Fruit fly (Drosophila melanogaster) whole organism, adult: ENCODE measurements around the gene Mettl14.

Experiments used
- CG11617 ChIP-seq: fragments of 200-800 bp; sonication (Bioruptor generic); optimal IDR thresholded peaks from 2 replicates; lab custom pipeline; 2017; ENCODE audit warnings: mild to moderate bottlenecking, missing biosample characterization, missing genetic modification reagents, missing genetic modification characterization
- CG12768 ChIP-seq: fragments of 200-800 bp; sonication (Bioruptor generic); optimal IDR thresholded peaks from 2 replicates; lab custom pipeline; 2017; ENCODE audit warnings: missing biosample characterization, missing genetic modification characterization, mild to moderate bottlenecking, moderate library complexity, missing genetic modification reagents
- CG14711 ChIP-seq: fragments of 200-800 bp; sonication (Bioruptor generic); optimal IDR thresholded peaks from 2 replicates; lab custom pipeline; 2018; ENCODE audit warnings: missing biosample characterization, mild to moderate bottlenecking, missing genetic modification characterization, moderate library complexity
- CG1620 ChIP-seq: fragments of 200-800 bp; sonication (Bioruptor generic); optimal IDR thresholded peaks from 2 replicates; lab custom pipeline; 2016; ENCODE audit warnings: missing biosample characterization, missing genetic modification characterization
- CG33017 ChIP-seq: fragments of 200-800 bp; sonication (Bioruptor generic); optimal IDR thresholded peaks from 2 replicates; lab custom pipeline; 2018; ENCODE audit warnings: missing biosample characterization, mild to moderate bottlenecking, missing genetic modification characterization, moderate library complexity
- CG5204 ChIP-seq: fragments of 200-800 bp; sonication (Bioruptor generic); optimal IDR thresholded peaks from 2 replicates; lab custom pipeline; 2016; ENCODE audit warnings: missing biosample characterization, missing genetic modification characterization
- CG7045 ChIP-seq: fragments of 200-800 bp; sonication (Bioruptor generic); optimal IDR thresholded peaks from 2 replicates; lab custom pipeline; 2017; ENCODE audit warnings: missing biosample characterization, mild to moderate bottlenecking, missing genetic modification characterization
- CG7101 ChIP-seq: fragments of 200-800 bp; sonication (Bioruptor generic); optimal IDR thresholded peaks from 2 replicates; lab custom pipeline; 2018; ENCODE audit warnings: missing biosample characterization, mild to moderate bottlenecking, missing genetic modification characterization, moderate library complexity
- Clk ChIP-seq: fragments of 200-800 bp; sonication (Bioruptor generic); optimal IDR thresholded peaks from 2 replicates; lab custom pipeline; 2017; ENCODE audit warnings: missing biosample characterization, missing genetic modification characterization
- Crg-1 ChIP-seq: fragments of 200-800 bp; sonication (Bioruptor generic); optimal IDR thresholded peaks from 2 replicates; lab custom pipeline; 2016; ENCODE audit warnings: missing biosample characterization, missing genetic modification characterization
- Hr96 ChIP-seq: fragments of 200-800 bp; sonication (Bioruptor generic); optimal IDR thresholded peaks from 2 replicates; lab custom pipeline; 2016; ENCODE audit warnings: missing biosample characterization, missing genetic modification characterization
- Mnt ChIP-seq: fragments of 200-800 bp; sonication (Bioruptor generic); optimal IDR thresholded peaks from 2 replicates; lab custom pipeline; 2016; ENCODE audit warnings: missing biosample characterization, mild to moderate bottlenecking, missing genetic modification characterization
- bab1 ChIP-seq: fragments of 200-800 bp; sonication (Bioruptor generic); optimal IDR thresholded peaks from 3 replicates; lab custom pipeline; 2019; ENCODE audit warnings: missing biosample characterization, mild to moderate bottlenecking, missing genetic modification characterization, moderate library complexity
- cic ChIP-seq: fragments of 200-800 bp; sonication (Bioruptor generic); optimal IDR thresholded peaks from 2 replicates; lab custom pipeline; 2017; ENCODE audit warnings: missing biosample characterization, mild to moderate bottlenecking, missing genetic modification characterization, moderate library complexity
- cnc ChIP-seq, 2 experiments: fragments of >200 bp; optimal IDR thresholded peaks; 2 replicates each; lab custom pipeline; 2017
- kay ChIP-seq: fragments of 200-800 bp; sonication (Bioruptor generic); peaks from one replicate; lab custom pipeline; 2016; ENCODE audit warnings: missing biosample characterization, missing genetic modification characterization, borderline replicate concordance
- ovo ChIP-seq: fragments of 200-800 bp; sonication (Bioruptor generic); optimal IDR thresholded peaks from 2 replicates; lab custom pipeline; 2016; ENCODE audit warnings: missing biosample characterization, missing genetic modification characterization
- pad ChIP-seq: fragments of 200-800 bp; sonication (Bioruptor generic); optimal IDR thresholded peaks from 3 replicates; lab custom pipeline; 2017; ENCODE audit warnings: missing biosample characterization, missing genetic modification characterization, mild to moderate bottlenecking, moderate library complexity, missing genetic modification reagents
- tj ChIP-seq: fragments of 200-800 bp; sonication (Bioruptor generic); optimal IDR thresholded peaks from 3 replicates; lab custom pipeline; 2017; ENCODE audit warnings: missing biosample characterization, mild to moderate bottlenecking, missing genetic modification characterization, moderate library complexity
- toe ChIP-seq: fragments of 200-800 bp; sonication (Bioruptor generic); optimal IDR thresholded peaks from 2 replicates; lab custom pipeline; 2016; ENCODE audit warnings: missing biosample characterization, missing genetic modification characterization

Mettl14 gene

DNA sequence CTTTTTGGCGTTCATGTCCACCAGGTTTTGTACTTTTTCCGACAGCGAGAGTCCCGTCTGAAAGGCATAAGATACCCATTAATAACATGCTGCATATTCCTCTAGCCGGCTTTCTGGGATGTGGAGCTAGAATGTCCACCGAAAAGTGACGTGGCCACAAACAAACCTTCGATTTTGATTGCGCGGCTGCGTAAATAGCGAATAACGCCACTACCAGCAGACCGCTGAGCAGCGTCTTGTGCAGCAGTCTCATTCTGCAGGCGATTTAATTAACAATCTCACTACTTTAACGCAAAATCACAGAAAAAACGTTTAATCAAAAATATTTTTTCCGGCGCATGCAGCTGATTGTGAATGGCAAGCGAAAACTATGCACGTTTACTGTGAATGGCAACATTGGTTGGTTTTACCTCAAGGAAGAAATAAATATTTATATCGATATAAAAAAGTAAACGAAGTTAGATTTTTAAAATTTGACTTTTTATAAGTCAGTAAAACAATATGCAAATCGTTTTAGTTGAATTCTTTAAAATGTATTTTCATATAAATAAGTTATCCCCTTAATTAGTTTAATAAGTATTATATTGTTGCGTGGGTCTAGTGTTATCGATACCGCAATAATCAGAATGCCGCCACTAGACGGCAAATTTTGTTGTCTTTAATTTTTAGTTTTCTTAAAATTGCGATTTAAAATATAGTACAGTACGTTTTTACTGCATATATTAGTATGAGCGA, at the start of gene Mettl14, which contains the start of gene Ostgamma:
Gene Mettl14, plus strand, starts transcription at position 611 of the 735 bp plus-strand sequence.
Gene Ostgamma, minus strand, starts transcription at position 376 of the 735 bp plus-strand sequence.
- TF ChIP-seq bab1 (GFP tag; lab: Kevin White, UChicago): peak; percentile 41
- TF ChIP-seq CG7045 (GFP tag; lab: Kevin White, UChicago): no peak
- peak; percentile 39 for TF ChIP-seq CG7101 (tag; lab: Kevin White, UChicago)
- peak; percentile 20 for TF ChIP-seq CG11617 (GFP tag; lab: Kevin White, UChicago)
- no peak for TF ChIP-seq CG5204 (GFP tag; lab: Kevin White, UChicago)
- TF ChIP-seq CG1620 (GFP tag; lab: Kevin White, UChicago): no peak
- TF ChIP-seq Mnt: peak; percentile 40
- peak; percentile 64 for TF ChIP-seq CG14711 (tag; lab: Kevin White, UChicago)
- TF ChIP-seq cnc (optimal IDR thresholded peaks at IDR 0.05; lab: Kevin White, UChicago): no peak

DNA sequence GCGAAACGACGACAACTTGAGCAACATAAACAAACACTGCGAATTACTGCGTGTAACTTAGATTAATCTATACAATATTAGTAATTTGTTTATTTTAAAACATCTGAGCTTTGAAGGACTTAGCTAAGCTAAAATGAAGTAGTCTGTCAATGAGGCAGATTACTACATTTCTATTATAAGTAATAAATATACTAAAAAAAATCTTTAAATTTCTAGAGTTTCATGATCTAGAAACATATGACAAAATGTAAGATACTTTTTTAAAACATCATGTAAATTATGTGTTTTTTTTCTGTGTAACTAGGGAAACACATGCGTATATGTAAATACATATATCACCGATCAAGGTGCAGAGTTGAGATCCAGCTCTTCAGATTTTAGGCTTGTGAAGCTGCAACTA, 42.1 kb upstream of the Mettl14 start:
- no peak for TF ChIP-seq Crg-1 (GFP tag; lab: Kevin White, UChicago)
- no peak for TF ChIP-seq pad (GFP tag; lab: Kevin White, UChicago)
- no peak for TF ChIP-seq Mnt
- TF ChIP-seq CG11617 (GFP tag; lab: Kevin White, UChicago): no peak
- no peak for TF ChIP-seq CG5204 (GFP tag; lab: Kevin White, UChicago)
- no peak for TF ChIP-seq tj (GFP tag; lab: Kevin White, UChicago)
- TF ChIP-seq CG12768 (GFP tag; lab: Kevin White, UChicago): no peak
- TF ChIP-seq CG33017 (tag; lab: Kevin White, UChicago): no peak
- no peak for TF ChIP-seq cnc (optimal IDR thresholded peaks at IDR 0.05; lab: Kevin White, UChicago)
- TF ChIP-seq bab1 (GFP tag; lab: Kevin White, UChicago): no peak
- no peak for TF ChIP-seq Hr96 (GFP tag; lab: Kevin White, UChicago)
- no peak for TF ChIP-seq Clk (GFP tag; lab: Kevin White, UChicago)
- no peak for TF ChIP-seq CG7101 (tag; lab: Kevin White, UChicago)
- no peak for TF ChIP-seq ovo (GFP tag; lab: Kevin White, UChicago)
- no peak for TF ChIP-seq CG1620 (GFP tag; lab: Kevin White, UChicago)
- no peak for TF ChIP-seq CG14711 (tag; lab: Kevin White, UChicago)
- no peak for TF ChIP-seq cic
- no peak for TF ChIP-seq CG7045 (GFP tag; lab: Kevin White, UChicago)
- TF ChIP-seq toe (GFP tag; lab: Kevin White, UChicago): no peak
- TF ChIP-seq kay (GFP tag; lab: Kevin White, UChicago): no peak

DNA sequence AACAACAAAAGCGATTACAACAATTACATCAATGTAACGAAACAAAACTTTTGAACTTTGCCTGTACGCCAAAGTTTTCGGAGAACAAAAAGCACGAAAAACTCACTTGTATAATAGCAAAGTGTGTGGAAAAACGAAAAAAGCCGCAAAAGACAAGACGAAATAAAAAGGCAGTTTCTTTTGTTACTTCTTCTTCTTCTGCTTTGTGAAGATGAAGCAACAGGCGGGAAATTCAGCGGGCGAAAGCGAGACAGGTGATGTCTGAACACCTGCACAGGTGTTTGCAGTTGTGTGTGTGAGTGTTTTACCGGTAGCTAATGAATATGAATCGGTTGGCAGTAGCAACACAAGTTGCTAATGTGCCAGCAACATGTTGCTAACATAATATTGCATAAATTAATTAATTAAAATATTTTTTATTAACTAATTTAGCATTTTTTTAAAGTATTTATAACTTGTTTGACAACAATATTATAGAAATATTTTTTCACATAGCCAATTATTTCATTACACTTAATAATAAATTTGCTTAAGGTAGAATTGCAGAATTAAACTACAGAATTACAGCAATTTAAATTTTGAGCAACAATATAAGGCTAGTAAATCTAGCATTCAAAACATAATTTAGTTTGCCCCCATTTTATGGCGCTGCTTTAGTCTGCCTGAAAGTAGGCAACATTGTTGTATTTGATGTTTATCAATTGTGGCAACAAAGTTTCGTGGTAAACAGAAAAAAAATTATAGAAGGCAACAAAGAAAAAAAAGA, 41.4 kb upstream of the Mettl14 start:
- no peak for TF ChIP-seq CG11617 (GFP tag; lab: Kevin White, UChicago)
- no peak for TF ChIP-seq cic
- no peak for TF ChIP-seq CG7101 (tag; lab: Kevin White, UChicago)
- no peak for TF ChIP-seq Clk (GFP tag; lab: Kevin White, UChicago)
- no peak for TF ChIP-seq cnc (optimal IDR thresholded peaks at IDR 0.05; lab: Kevin White, UChicago)
- TF ChIP-seq CG12768 (GFP tag; lab: Kevin White, UChicago): no peak
- no peak for TF ChIP-seq ovo (GFP tag; lab: Kevin White, UChicago)
- TF ChIP-seq kay (GFP tag; lab: Kevin White, UChicago): peak; percentile 36

DNA sequence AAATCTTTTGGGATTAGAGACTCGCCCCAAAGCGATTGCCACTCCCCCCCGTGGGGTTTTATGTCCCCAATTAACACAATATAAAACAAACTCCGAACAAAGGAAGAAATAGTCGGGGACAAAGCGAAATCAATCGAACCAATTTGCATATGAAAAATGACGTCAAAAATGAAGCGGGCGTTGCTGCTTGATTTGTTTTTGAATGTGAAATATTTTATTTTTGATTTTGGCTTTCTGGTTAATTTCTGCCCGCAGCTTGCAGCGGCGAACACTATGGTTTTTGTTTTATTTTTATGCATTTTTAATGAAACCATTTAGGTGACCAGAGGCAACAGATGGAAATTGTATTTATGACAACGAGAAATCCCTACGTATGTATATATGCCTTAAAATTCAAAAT, 39.5 kb upstream of the Mettl14 start:
- TF ChIP-seq CG33017 (tag; lab: Kevin White, UChicago): no peak

DNA sequence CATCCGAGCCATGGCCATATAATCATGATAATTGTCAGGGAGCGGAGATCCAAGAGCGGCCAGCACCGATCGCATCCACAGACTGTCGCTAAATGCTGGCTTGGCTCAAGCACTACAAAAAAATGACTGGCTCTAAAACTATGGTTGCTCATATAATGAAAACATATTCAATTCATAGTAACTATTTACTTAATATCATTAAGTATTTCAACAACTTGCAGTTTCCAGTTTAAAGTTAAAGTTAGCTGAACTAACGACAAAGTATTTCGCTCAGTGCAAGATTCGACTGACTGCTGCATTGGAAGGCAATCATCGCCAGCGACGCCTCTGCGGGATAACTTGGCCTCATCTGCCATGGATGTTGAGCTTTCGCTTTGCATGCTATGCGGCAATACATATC, 37.3 kb upstream of the Mettl14 start:
- TF ChIP-seq CG5204 (GFP tag; lab: Kevin White, UChicago) (no peak), CG14711 (tag; lab: Kevin White, UChicago) (no peak), CG33017 (tag; lab: Kevin White, UChicago) (no peak), CG12768 (GFP tag; lab: Kevin White, UChicago) (no peak), Clk (GFP tag; lab: Kevin White, UChicago) (no peak), bab1 (GFP tag; lab: Kevin White, UChicago) (no peak), CG7045 (GFP tag; lab: Kevin White, UChicago) (no peak), CG1620 (GFP tag; lab: Kevin White, UChicago) (no peak), pad (GFP tag; lab: Kevin White, UChicago) (no peak), cnc (optimal IDR thresholded peaks at IDR 0.05; lab: Kevin White, UChicago) (no peak), Mnt (no peak), tj (GFP tag; lab: Kevin White, UChicago) (no peak), kay (GFP tag; lab: Kevin White, UChicago) (no peak), CG11617 (GFP tag; lab: Kevin White, UChicago) (no peak), toe (GFP tag; lab: Kevin White, UChicago) (no peak), cic (no peak), Hr96 (GFP tag; lab: Kevin White, UChicago) (no peak), ovo (GFP tag; lab: Kevin White, UChicago) (no peak)
